Fruit fly (Drosophila melanogaster): ENCODE measurements around the gene kst.

Gene kst

DNA sequence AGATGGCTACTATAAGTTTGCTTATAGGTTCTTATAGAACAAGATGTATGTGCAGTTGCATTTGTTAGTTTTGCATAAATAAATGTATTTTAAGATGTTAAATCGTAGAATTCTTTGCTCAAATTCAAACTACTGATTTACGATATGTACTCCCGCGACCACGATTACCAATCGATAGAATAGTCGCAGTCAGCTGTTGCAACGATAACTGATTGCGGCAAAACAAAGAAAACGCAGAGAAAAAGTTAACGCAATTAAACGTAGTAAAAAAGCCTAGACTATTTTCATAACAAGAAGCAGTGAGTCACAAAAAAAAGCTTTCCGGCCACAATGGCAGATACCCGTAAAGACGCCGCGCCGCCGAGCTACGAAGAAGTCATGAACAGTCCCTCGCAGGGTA, 39.9 kb downstream of the kst start, which contains the start of gene CG12012 (continued):
- TF ChIP-seq CG15479 (GFP tag; optimal IDR thresholded peaks at IDR 0.05): no peak
- TF ChIP-seq prd (optimal IDR thresholded peaks at IDR 0.05): no peak
- TF ChIP-seq prd (GFP tag; IDR thresholded peaks at IDR 0.05): no peak
- TF ChIP-seq CG2120 (GFP tag; optimal IDR thresholded peaks at IDR 0.05): no peak
- no peak for TF ChIP-seq Lhr (GFP tag; optimal IDR thresholded peaks at IDR 0.05)
- no peak for TF ChIP-seq CG42726 (GFP tag; IDR thresholded peaks at IDR 0.05; ENCODE audit: partially characterized antibody)
- TF ChIP-seq sna (GFP tag; IDR thresholded peaks at IDR 0.05; ENCODE audit: partially characterized antibody): peak; percentile 62; the same call in 1 of the 2 replicates
- TF ChIP-seq CG16815 (GFP tag; optimal IDR thresholded peaks at IDR 0.05): no peak
- TF ChIP-seq gfzf (GFP tag; optimal IDR thresholded peaks at IDR 0.05): peak; percentile 5
- TF ChIP-seq fd3F (GFP tag; optimal IDR thresholded peaks at IDR 0.05): no peak
- no peak for TF ChIP-seq kni (GFP tag; optimal IDR thresholded peaks at IDR 0.05)
- no peak for TF ChIP-seq gro (GFP tag; optimal IDR thresholded peaks at IDR 0.05)
- no peak for TF ChIP-seq sisA (GFP tag; IDR thresholded peaks at IDR 0.05)
- TF ChIP-seq wor (GFP tag; IDR thresholded peaks at IDR 0.05): no peak
- TF ChIP-seq CG9437 (GFP tag; optimal IDR thresholded peaks at IDR 0.05): peak; percentile 63
- no peak for TF ChIP-seq ATbp (GFP tag; optimal IDR thresholded peaks at IDR 0.05)
- TF ChIP-seq CG1233 (GFP tag; optimal IDR thresholded peaks at IDR 0.05): no peak
- peak; percentile 37; the same call in 1 of the 2 replicates for TF ChIP-seq unc-4 (GFP tag; IDR thresholded peaks at IDR 0.05; ENCODE audit: partially characterized antibody)
- TF ChIP-seq Mrtf (GFP tag; IDR thresholded peaks at IDR 0.05): no peak
- no peak for TF ChIP-seq bigmax (GFP tag; optimal IDR thresholded peaks at IDR 0.05)
- peak; percentile 65; the same call in 3 of the 4 replicates for TF ChIP-seq Dll (GFP tag; IDR thresholded peaks at IDR 0.05; ENCODE audit: partially characterized antibody)
- peak; percentile 10 to 83 for TF ChIP-seq crp (GFP tag; optimal IDR thresholded peaks at IDR 0.05)
- no peak for TF ChIP-seq Meics (GFP tag; optimal IDR thresholded peaks at IDR 0.05)
- peak; percentile 18 for TF ChIP-seq pzg (GFP tag; optimal IDR thresholded peaks at IDR 0.05)
- no peak for TF ChIP-seq NfI (GFP tag; optimal IDR thresholded peaks at IDR 0.05)
- no peak for TF ChIP-seq inv (GFP tag; IDR thresholded peaks at IDR 0.05; ENCODE audit: partially characterized antibody)
- TF ChIP-seq mld (GFP tag; IDR thresholded peaks at IDR 0.05; ENCODE audit: partially characterized antibody): no peak
- no peak for TF ChIP-seq Abd-B (GFP tag; optimal IDR thresholded peaks at IDR 0.05)
- no peak for TF ChIP-seq HLH54F (GFP tag; optimal IDR thresholded peaks at IDR 0.05)
- no peak for TF ChIP-seq Spps (tag; optimal IDR thresholded peaks at IDR 0.05)
- no peak for TF ChIP-seq nerfin-1 (tag; optimal IDR thresholded peaks at IDR 0.05)
- TF ChIP-seq slp2 (GFP tag; optimal IDR thresholded peaks at IDR 0.05): no peak
- TF ChIP-seq CG3281 (GFP tag; optimal IDR thresholded peaks at IDR 0.05): no peak
- no peak for TF ChIP-seq CG14014 (GFP tag; IDR thresholded peaks at IDR 0.05)
- no peak for TF ChIP-seq CG15073 (GFP tag; optimal IDR thresholded peaks at IDR 0.05)
- TF ChIP-seq D19A (tag; optimal IDR thresholded peaks at IDR 0.05): no peak
- TF ChIP-seq CG1024 (GFP tag; IDR thresholded peaks at IDR 0.05): no peak
- TF ChIP-seq sqz (GFP tag; optimal IDR thresholded peaks at IDR 0.05): no peak
- no peak for TF ChIP-seq p53 (GFP tag; optimal IDR thresholded peaks at IDR 0.05)
- TF ChIP-seq CG9727 (GFP tag; optimal IDR thresholded peaks at IDR 0.05): no peak
- peak; percentile 10 for TF ChIP-seq MESR4 (GFP tag; optimal IDR thresholded peaks at IDR 0.05)
- TF ChIP-seq sens-2 (GFP tag; IDR thresholded peaks at IDR 0.05): no peak
- TF ChIP-seq eyg (GFP tag; optimal IDR thresholded peaks at IDR 0.05): no peak
- TF ChIP-seq gt (GFP tag; IDR thresholded peaks at IDR 0.05): no peak
- no peak for TF ChIP-seq insv (GFP tag; optimal IDR thresholded peaks at IDR 0.05)
- TF ChIP-seq CG17186 (GFP tag; optimal IDR thresholded peaks at IDR 0.05): no peak
- TF ChIP-seq BEAF-32 (GFP tag; optimal IDR thresholded peaks at IDR 0.05): peak; percentile 45
- peak; percentile 41 for TF ChIP-seq CG2116 (GFP tag; optimal IDR thresholded peaks at IDR 0.05)
- TF ChIP-seq CG12104 (GFP tag; optimal IDR thresholded peaks at IDR 0.05): no peak
- no peak for TF ChIP-seq CG15696 (tag; optimal IDR thresholded peaks at IDR 0.05)
